Fruit fly (Drosophila melanogaster): ENCODE results near the gene CG5399.

The CG5399 gene

dm6 chr3R:15696461-15697044 lies 1.5 kb downstream of the CG5399 start:
- TF ChIP-seq eg (GFP tag; IDR thresholded peaks at IDR 0.05): no peak

dm6 chr3R:15700801-15701200 lies 5.8 kb downstream of the CG5399 start:
- TF ChIP-seq Eip78C (GFP tag): peak; percentile 23
- no peak for TF ChIP-seq CG8119 (GFP tag; IDR thresholded peaks at IDR 0.05)
- TF ChIP-seq lz (GFP tag; optimal IDR thresholded peaks at IDR 0.05): no peak
- no peak for TF ChIP-seq Ets96B (tag; optimal IDR thresholded peaks at IDR 0.05)
- TF ChIP-seq cyc (GFP tag; optimal IDR thresholded peaks at IDR 0.05): no peak
- no peak for TF ChIP-seq eg (GFP tag; IDR thresholded peaks at IDR 0.05)

dm6 chr3R:15704376-15704775 lies 9.3 kb downstream of the CG5399 start, which contains the start of gene CG5404:
Gene CG5404, plus strand, starts transcription at chr3R:15704676.
- TF ChIP-seq CG6808 (GFP tag; optimal IDR thresholded peaks at IDR 0.05) (no peak), Eip93F (GFP tag; optimal IDR thresholded peaks at IDR 0.05) (no peak), Gug (GFP tag; IDR thresholded peaks at IDR 0.05) (no peak), salr (GFP tag; optimal IDR thresholded peaks at IDR 0.05) (no peak), CG8319 (GFP tag; optimal IDR thresholded peaks at IDR 0.05) (no peak), CG6163 (GFP tag; IDR thresholded peaks at IDR 0.05) (no peak), Blimp-1 (GFP tag; optimal IDR thresholded peaks at IDR 0.05) (no peak), CG3919 (GFP tag; optimal IDR thresholded peaks at IDR 0.05) (no peak), CG8632 (GFP tag; optimal IDR thresholded peaks at IDR 0.05) (no peak), CG6854 (GFP tag; optimal IDR thresholded peaks at IDR 0.05) (no peak), Hr38 (GFP tag; optimal IDR thresholded peaks at IDR 0.05) (no peak), fkh (GFP tag; optimal IDR thresholded peaks at IDR 0.05) (no peak), Sox15 (GFP tag; optimal IDR thresholded peaks at IDR 0.05) (no peak), fd85E (GFP tag; optimal IDR thresholded peaks at IDR 0.05) (no peak), CG6792 (GFP tag; optimal IDR thresholded peaks at IDR 0.05) (no peak), CG11762 (GFP tag; optimal IDR thresholded peaks at IDR 0.05; ENCODE audit: insufficient read depth) (no peak), fd59A (GFP tag; optimal IDR thresholded peaks at IDR 0.05) (no peak)

dm6 chr3R:15716485-15716884 lies 21.4 kb downstream of the CG5399 start, which contains the start of gene CG31294:
Gene CG31294, minus strand, starts transcription at chr3R:15716585.
- TF ChIP-seq cyc (GFP tag; optimal IDR thresholded peaks at IDR 0.05): no peak
- TF ChIP-seq CG4318 (GFP tag; optimal IDR thresholded peaks at IDR 0.05): no peak
- no peak for TF ChIP-seq fd85E (GFP tag; optimal IDR thresholded peaks at IDR 0.05)
- TF ChIP-seq salr (GFP tag; optimal IDR thresholded peaks at IDR 0.05): no peak
- TF ChIP-seq achi (GFP tag; optimal IDR thresholded peaks at IDR 0.05): no peak
- no peak for TF ChIP-seq Ets96B (tag; optimal IDR thresholded peaks at IDR 0.05)
- no peak for TF ChIP-seq CG6808 (GFP tag; optimal IDR thresholded peaks at IDR 0.05)
- TF ChIP-seq CG7368 (GFP tag; optimal IDR thresholded peaks at IDR 0.05): no peak
- TF ChIP-seq pdm3 (GFP tag; optimal IDR thresholded peaks at IDR 0.05): no peak
- no peak for TF ChIP-seq Met (GFP tag; optimal IDR thresholded peaks at IDR 0.05)
- no peak for TF ChIP-seq Blimp-1 (GFP tag; optimal IDR thresholded peaks at IDR 0.05)
- no peak for TF ChIP-seq esn (GFP tag; optimal IDR thresholded peaks at IDR 0.05)
- TF ChIP-seq dsx (GFP tag; optimal IDR thresholded peaks at IDR 0.05; ENCODE audit: poor library complexity, severe bottlenecking): no peak
- TF ChIP-seq CG3032 (tag; optimal IDR thresholded peaks at IDR 0.05): no peak
- TF ChIP-seq Eip93F (GFP tag; optimal IDR thresholded peaks at IDR 0.05): no peak
- TF ChIP-seq CG34406 (GFP tag; optimal IDR thresholded peaks at IDR 0.05): no peak
- no peak for TF ChIP-seq Sox102F (GFP tag; optimal IDR thresholded peaks at IDR 0.05)
- no peak for TF ChIP-seq Sox14 (GFP tag; optimal IDR thresholded peaks at IDR 0.05)
- no peak for TF ChIP-seq CG8119 (GFP tag; IDR thresholded peaks at IDR 0.05)

dm6 chr3R:15730629-15731028 lies 35.6 kb downstream of the CG5399 start:
- no peak for TF ChIP-seq salr (GFP tag; optimal IDR thresholded peaks at IDR 0.05)
